Worm (Caenorhabditis elegans) whole organism, young adult: ENCODE measurements around the gene lev-8.

Experiments used
- B0336.3 ChIP-seq: fragments of 200-800 bp; sonication (Bioruptor generic); IDR thresholded peaks from 2 replicates; pipeline ENCODE4 v1.3.6; 2022; ENCODE audit warnings: missing genetic modification characterization, missing compliant biosample characterization
- C17E4.6 ChIP-seq: fragments of 200-800 bp; sonication (Bioruptor generic); IDR thresholded peaks from 2 replicates; pipeline ENCODE4 v1.3.6; 2022; ENCODE audit warnings: missing genetic modification reagents, missing genetic modification characterization, missing compliant biosample characterization
- F23B12.7 ChIP-seq: sonication (generic microtip); optimal IDR thresholded peaks from 2 replicates; lab custom pipeline; 2017; ENCODE audit warnings: missing genetic modification characterization, mild to moderate bottlenecking, missing compliant biosample characterization, antibody characterized with exemption, moderate library complexity; ENCODE audit not compliant: insufficient read depth
- F49E8.2 ChIP-seq: sonication (generic microtip); optimal IDR thresholded peaks from 3 replicates; lab custom pipeline; 2017; ENCODE audit warnings: missing genetic modification characterization, mild to moderate bottlenecking, missing compliant biosample characterization, antibody characterized with exemption, moderate library complexity; ENCODE audit not compliant: insufficient read depth
- F52B5.7 ChIP-seq: sonication (generic microtip); optimal IDR thresholded peaks from 2 replicates; lab custom pipeline; 2016; ENCODE audit warnings: mild to moderate bottlenecking, missing genetic modification characterization, missing compliant biosample characterization
- F57A8.1 ChIP-seq: fragments of 200-800 bp; sonication (Bioruptor generic); optimal IDR thresholded peaks from 2 replicates; lab custom pipeline; 2018; ENCODE audit warnings: mild to moderate bottlenecking, missing genetic modification characterization, moderate library complexity, missing compliant biosample characterization
- F57C9.4 ChIP-seq: sonication (generic microtip); optimal IDR thresholded peaks from 2 replicates; lab custom pipeline; 2017; ENCODE audit warnings: mild to moderate bottlenecking, missing genetic modification characterization, missing compliant biosample characterization
- K11D2.4 ChIP-seq: fragments of 200-800 bp; sonication (Bioruptor generic); IDR thresholded peaks from 2 replicates; pipeline ENCODE4 v1.3.6; 2022; ENCODE audit warnings: missing genetic modification reagents, missing genetic modification characterization, missing compliant biosample characterization
- T07F8.4 ChIP-seq: sonication (generic microtip); optimal IDR thresholded peaks from 2 replicates; lab custom pipeline; 2016; ENCODE audit warnings: mild to moderate bottlenecking, missing genetic modification characterization, moderate library complexity, missing compliant biosample characterization
- ZK185.1 ChIP-seq: sonication (generic microtip); optimal IDR thresholded peaks from 2 replicates; lab custom pipeline; 2016; ENCODE audit warnings: mild to moderate bottlenecking, missing genetic modification characterization, missing compliant biosample characterization; ENCODE audit not compliant: poor library complexity, severe bottlenecking
- akir-1 ChIP-seq: fragments of 200-800 bp; sonication (Bioruptor generic); optimal IDR thresholded peaks from 2 replicates; lab custom pipeline; 2018; ENCODE audit warnings: mild to moderate bottlenecking, missing genetic modification characterization, moderate library complexity, missing compliant biosample characterization
- atf-7 ChIP-seq: sonication (generic microtip); optimal IDR thresholded peaks from 2 replicates; lab custom pipeline; 2017; ENCODE audit warnings: mild to moderate bottlenecking, missing genetic modification characterization, missing compliant biosample characterization
- athp-1 ChIP-seq: sonication (generic microtip); optimal IDR thresholded peaks from 2 replicates; lab custom pipeline; 2017; ENCODE audit warnings: mild to moderate bottlenecking, missing genetic modification characterization, missing compliant biosample characterization
- bed-1 ChIP-seq: fragments of 200-800 bp; sonication (Bioruptor generic); IDR thresholded peaks from 2 replicates; pipeline ENCODE4 v1.3.6; 2022; ENCODE audit warnings: missing genetic modification reagents, missing genetic modification characterization, missing compliant biosample characterization
- ccch-3 ChIP-seq: fragments of 200-800 bp; sonication (Bioruptor generic); optimal IDR thresholded peaks from 2 replicates; lab custom pipeline; 2018; ENCODE audit warnings: mild to moderate bottlenecking, missing genetic modification characterization, missing compliant biosample characterization
- cebp-1 ChIP-seq, 2 experiments: fragments of 200-800 bp in 1 of 2; sonication (Bioruptor generic) in 1 of 2; sonication (generic microtip) in 1 of 2; IDR thresholded peaks in 1 of 2; optimal IDR thresholded peaks in 1 of 2; 2 replicates each; pipeline versions ENCODE4 v1.3.6 to Lab custom; 2017 to 2022; ENCODE audit warnings: missing compliant biosample characterization in 2 of 2, missing genetic modification characterization in 2 of 2, mild to moderate bottlenecking in 1 of 2, missing genetic modification reagents in 1 of 2, moderate library complexity in 1 of 2
- ceh-27 ChIP-seq: fragments of 200-800 bp; sonication (Bioruptor generic); optimal IDR thresholded peaks from 2 replicates; lab custom pipeline; 2018; ENCODE audit warnings: mild to moderate bottlenecking, missing genetic modification characterization, moderate library complexity, missing compliant biosample characterization
- ceh-40 ChIP-seq: fragments of 200-800 bp; sonication (Bioruptor generic); IDR thresholded peaks from 2 replicates; pipeline ENCODE4 v1.3.6; 2022; ENCODE audit warnings: missing genetic modification characterization, missing compliant biosample characterization
- ceh-58 ChIP-seq: fragments of 200-800 bp; sonication (Bioruptor generic); IDR thresholded peaks from 2 replicates; pipeline ENCODE4 v1.3.6; 2022; ENCODE audit warnings: missing genetic modification characterization, missing compliant biosample characterization
- ceh-79 ChIP-seq: sonication (generic microtip); optimal IDR thresholded peaks from 2 replicates; lab custom pipeline; 2017; ENCODE audit warnings: mild to moderate bottlenecking, missing genetic modification characterization, missing compliant biosample characterization
- dox-1 ChIP-seq: fragments of 200-800 bp; sonication (Bioruptor generic); IDR thresholded peaks from 2 replicates; pipeline ENCODE4 v1.3.6; 2022; ENCODE audit warnings: missing genetic modification reagents, missing genetic modification characterization, missing compliant biosample characterization
- egl-44 ChIP-seq: fragments of 200-800 bp; sonication (Bioruptor generic); IDR thresholded peaks from 2 replicates; pipeline ENCODE4 v1.3.6; 2022; ENCODE audit warnings: missing genetic modification reagents, missing genetic modification characterization, missing compliant biosample characterization
- hlh-12 ChIP-seq: sonication (generic microtip); optimal IDR thresholded peaks from 2 replicates; lab custom pipeline; 2016; ENCODE audit warnings: missing genetic modification characterization, missing compliant biosample characterization
- hlh-26 ChIP-seq: fragments of 200-800 bp; sonication (Bioruptor generic); conservative IDR thresholded peaks from 2 replicates; pipeline ENCODE4 v1.3.6; 2022; ENCODE audit warnings: missing genetic modification reagents, missing genetic modification characterization, missing compliant biosample characterization
- hmg-1.2 ChIP-seq: fragments of 200-800 bp; sonication (Bioruptor generic); IDR thresholded peaks from 2 replicates; pipeline ENCODE4 v1.3.6; 2022; ENCODE audit warnings: missing genetic modification reagents, missing genetic modification characterization, missing compliant biosample characterization
- lag-1 ChIP-seq: fragments of 200-800 bp; sonication (Bioruptor generic); IDR thresholded peaks from 2 replicates; pipeline ENCODE4 v1.3.6; 2022; ENCODE audit warnings: missing genetic modification reagents, missing genetic modification characterization, missing compliant biosample characterization
- let-607 ChIP-seq, 2 experiments: fragments of 200-800 bp in 1 of 2; sonication (Bioruptor generic) in 1 of 2; sonication (generic microtip) in 1 of 2; optimal IDR thresholded peaks; 2 replicates each; lab custom pipeline; 2016 to 2018; ENCODE audit warnings: mild to moderate bottlenecking in 2 of 2, missing compliant biosample characterization in 2 of 2, missing genetic modification characterization in 2 of 2, moderate library complexity in 2 of 2, missing genotype in 1 of 2
- lin-35 ChIP-seq, 3 experiments: fragments of 150-350 bp in 2 of 3; sonication (generic microtip) in 1 of 3; optimal IDR thresholded peaks; 2 replicates each; lab custom pipeline; 2014 to 2018; ENCODE audit warnings: missing biosample characterization in 3 of 3, missing genetic modification characterization in 3 of 3, missing genetic modification reagents in 3 of 3
- lin-40 ChIP-seq: sonication (generic microtip); optimal IDR thresholded peaks from 2 replicates; lab custom pipeline; 2016; ENCODE audit warnings: missing genetic modification characterization, mild to moderate bottlenecking, missing compliant biosample characterization, missing genotype, missing genetic modification reagents
- lir-1 ChIP-seq: fragments of 200-800 bp; sonication (Bioruptor generic); conservative IDR thresholded peaks from 2 replicates; pipeline ENCODE4 v1.3.6; 2022; ENCODE audit warnings: missing genetic modification reagents, missing genetic modification characterization, missing compliant biosample characterization
- madf-8 ChIP-seq: fragments of 200-800 bp; sonication (Bioruptor generic); conservative IDR thresholded peaks from 2 replicates; pipeline ENCODE4 v1.3.6; 2022; ENCODE audit warnings: missing genetic modification reagents, missing genetic modification characterization, missing compliant biosample characterization
- mel-28 ChIP-seq: sonication (generic microtip); optimal IDR thresholded peaks from 2 replicates; lab custom pipeline; 2016; ENCODE audit warnings: borderline replicate concordance, mild to moderate bottlenecking, missing genetic modification characterization, missing compliant biosample characterization
- nfyb-1 ChIP-seq: fragments of 200-800 bp; sonication (Bioruptor generic); IDR thresholded peaks from 2 replicates; pipeline ENCODE4 v1.3.6; 2022; ENCODE audit warnings: missing genetic modification reagents, missing genetic modification characterization, missing compliant biosample characterization
- pbrm-1 ChIP-seq: fragments of 200-800 bp; sonication (Bioruptor generic); IDR thresholded peaks from 2 replicates; pipeline ENCODE4 v1.3.6; 2022; ENCODE audit warnings: missing genetic modification reagents, missing genetic modification characterization, missing compliant biosample characterization
- rcor-1 ChIP-seq: fragments of 200-800 bp; sonication (Bioruptor generic); IDR thresholded peaks from 2 replicates; pipeline ENCODE4 v1.3.6; 2022; ENCODE audit warnings: missing genetic modification reagents, missing genetic modification characterization, missing compliant biosample characterization
- rec-8 ChIP-seq, 2 experiments: sonication (generic microtip); optimal IDR thresholded peaks; 2 replicates each; lab custom pipeline; 2016; ENCODE audit warnings: mild to moderate bottlenecking in 2 of 2, missing genetic modification characterization in 2 of 2, missing genetic modification reagents in 2 of 2, missing genotype in 2 of 2, missing biosample characterization in 1 of 2, missing compliant biosample characterization in 1 of 2, moderate library complexity in 1 of 2
- repo-1 ChIP-seq: sonication (generic microtip); optimal IDR thresholded peaks from 2 replicates; lab custom pipeline; 2017; ENCODE audit warnings: mild to moderate bottlenecking, missing genetic modification characterization, missing compliant biosample characterization
- snpc-4 ChIP-seq, 5 experiments: fragments of 150-350 bp in 1 of 5; sonication (generic microtip) in 4 of 5; optimal IDR thresholded peaks; 2 replicates each; lab custom pipeline; 2014 to 2018; ENCODE audit warnings: missing genetic modification characterization in 5 of 5, missing biosample characterization in 3 of 5, antibody characterized with exemption in 2 of 5, mild to moderate bottlenecking in 2 of 5, missing compliant biosample characterization in 2 of 5, missing genotype in 2 of 5, moderate library complexity in 2 of 5, missing genetic modification reagents in 1 of 5
- somi-1 ChIP-seq: fragments of 200-800 bp; sonication (Bioruptor generic); optimal IDR thresholded peaks from 2 replicates; lab custom pipeline; 2018; ENCODE audit warnings: mild to moderate bottlenecking, missing genetic modification characterization, missing compliant biosample characterization
- tbp1 ChIP-seq: fragments of 200-800 bp; sonication (Bioruptor generic); optimal IDR thresholded peaks from 2 replicates; lab custom pipeline; 2018; ENCODE audit warnings: mild to moderate bottlenecking, missing genetic modification characterization, missing compliant biosample characterization
- tlf-1 ChIP-seq: fragments of 200-800 bp; sonication (Bioruptor generic); optimal IDR thresholded peaks from 2 replicates; lab custom pipeline; 2018; ENCODE audit warnings: mild to moderate bottlenecking, missing genetic modification characterization, missing compliant biosample characterization
- unc-130 ChIP-seq: sonication (generic microtip); optimal IDR thresholded peaks from 2 replicates; lab custom pipeline; 2016; ENCODE audit warnings: missing genetic modification reagents, missing genetic modification characterization, missing compliant biosample characterization
- unc-62 ChIP-seq: fragments of 150-350 bp; optimal IDR thresholded peaks from 2 replicates; lab custom pipeline; 2014; ENCODE audit warnings: missing biosample characterization, missing genetic modification reagents, missing genetic modification characterization
- xnd-1 ChIP-seq: sonication (generic microtip); optimal IDR thresholded peaks from 2 replicates; lab custom pipeline; 2016; ENCODE audit warnings: missing genotype, missing genetic modification reagents, missing genetic modification characterization, missing compliant biosample characterization
- ztf-25 ChIP-seq: fragments of 200-800 bp; sonication (Bioruptor generic); IDR thresholded peaks from 2 replicates; pipeline ENCODE4 v1.3.6; 2022; ENCODE audit warnings: missing genetic modification reagents, missing genetic modification characterization, missing compliant biosample characterization

The lev-8 gene

ce11 chrX:11522058-11522757 lies 38.5 kb upstream of the lev-8 start, which contains the start of gene sdc-2 (continued):
- peak; percentile 11 for TF ChIP-seq akir-1 (GFP tag; lab: Kevin White, UChicago)
- TF ChIP-seq ceh-27 (GFP tag; lab: Kevin White, UChicago), result peak; percentile 45
- no peak for TF ChIP-seq F57A8.1 (GFP tag; lab: Kevin White, UChicago)
- no peak for TF ChIP-seq cebp-1 (GFP tag; IDR thresholded peaks at IDR 0.05; lab: Robert Waterston, UW)
- peak; percentile 84 for TF ChIP-seq cebp-1 (tag; optimal IDR thresholded peaks at IDR 0.05; lab: Kevin White, UChicago)
- peak in 1 of 2 experiments; percentile 5 for TF ChIP-seq let-607 (tag; optimal IDR thresholded peaks at IDR 0.05; lab: Kevin White, UChicago)
- TF ChIP-seq pbrm-1 (GFP tag; lab: Robert Waterston, UW), result no peak
- no peak for TF ChIP-seq ceh-58
- no peak for TF ChIP-seq atf-7 (tag; lab: Kevin White, UChicago)
- TF ChIP-seq rcor-1, result peak; percentile 73
- peak; percentile 64 for TF ChIP-seq tbp1 (GFP tag; lab: Kevin White, UChicago)
- no peak for TF ChIP-seq xnd-1 (tag; lab: Kevin White, UChicago)
- TF ChIP-seq ztf-25, result no peak
- no peak for TF ChIP-seq rec-8 (tag; optimal IDR thresholded peaks at IDR 0.05; lab: Kevin White, UChicago)
- no peak for TF ChIP-seq F49E8.2 (tag; lab: Kevin White, UChicago)
- TF ChIP-seq snpc-4 (GFP tag; optimal IDR thresholded peaks at IDR 0.05; lab: Kevin White, UChicago), result no peak
- peak in 2 of 4 experiments; percentile 3 to 38 for TF ChIP-seq snpc-4 (tag; optimal IDR thresholded peaks at IDR 0.05; lab: Kevin White, UChicago)
- no peak for TF ChIP-seq mel-28
- peak; percentile 65 for TF ChIP-seq ZK185.1
- TF ChIP-seq dox-1 (GFP tag; lab: Robert Waterston, UW), result peak; percentile 86
- no peak for TF ChIP-seq hlh-26
- TF ChIP-seq T07F8.4 (tag; lab: Kevin White, UChicago), result no peak
- TF ChIP-seq C17E4.6 (GFP tag; lab: Robert Waterston, UW), result no peak
- TF ChIP-seq somi-1, result peak; percentile 64
- TF ChIP-seq ccch-3 (GFP tag; lab: Kevin White, UChicago), result no peak
- no peak for TF ChIP-seq F23B12.7 (tag; lab: Kevin White, UChicago)
- no peak for TF ChIP-seq F52B5.7 (tag; lab: Kevin White, UChicago)
- TF ChIP-seq lin-40 (tag; lab: Kevin White, UChicago), result peak; percentile 91
- no peak for TF ChIP-seq egl-44 (GFP tag; lab: Robert Waterston, UW)
- peak; percentile 69 for TF ChIP-seq tlf-1
- TF ChIP-seq ceh-40, result no peak
- peak in 1 of 3 experiments; percentile 83 for TF ChIP-seq lin-35 (GFP tag; optimal IDR thresholded peaks at IDR 0.05; lab: Kevin White, UChicago)
- TF ChIP-seq nfyb-1 (GFP tag; lab: Robert Waterston, UW), result peak; percentile 61; the same call in 1 of the 2 replicates
- peak; percentile 74 for TF ChIP-seq hmg-1.2 (GFP tag; lab: Robert Waterston, UW)
- TF ChIP-seq bed-1, result no peak
- peak; percentile 63 for TF ChIP-seq repo-1 (tag; lab: Kevin White, UChicago)
- TF ChIP-seq athp-1, result no peak
- no peak for TF ChIP-seq unc-130 (GFP tag; lab: Kevin White, UChicago)
- 0 out of 2 replicates have a peak, but pooled peaks have one; percentile 18 for TF ChIP-seq lir-1 (GFP tag; lab: Robert Waterston, UW)
- no peak for TF ChIP-seq hlh-12 (tag; lab: Kevin White, UChicago)
- peak; percentile 69; the same call in 1 of the 2 replicates for TF ChIP-seq K11D2.4
- no peak for TF ChIP-seq F57C9.4 (tag; lab: Kevin White, UChicago)
- peak; percentile 66 for TF ChIP-seq B0336.3
- no peak for TF ChIP-seq lag-1
- no peak for TF ChIP-seq ceh-79 (tag; lab: Kevin White, UChicago)
- TF ChIP-seq madf-8, result no peak
- peak; percentile 2 for TF ChIP-seq unc-62 (GFP tag; lab: Kevin White, UChicago)
